Worm (Caenorhabditis elegans) whole organism, mixed stage, embryonic: ENCODE data around the gene lgc-27.
A peak's percentile ranks its signal among the peaks of the same experiment; 100 is the strongest.

ENCODE experiments used
- M03D4.4 ChIP-seq: sonication (generic microtip); optimal IDR thresholded peaks from 2 replicates; lab custom pipeline; 2017; ENCODE audit warnings: mild to moderate bottlenecking, missing genetic modification characterization, missing compliant biosample characterization
- ceh-43 ChIP-seq: fragments of 200-800 bp; sonication (Bioruptor generic); optimal IDR thresholded peaks from 2 replicates; lab custom pipeline; 2018; ENCODE audit warnings: mild to moderate bottlenecking, missing genetic modification characterization, moderate library complexity, missing compliant biosample characterization
- ces-1 ChIP-seq: fragments of 150-350 bp; optimal IDR thresholded peaks from 2 replicates; lab custom pipeline; 2014; ENCODE audit warnings: missing biosample characterization, missing genetic modification reagents, missing genetic modification characterization
- cnd-1 ChIP-seq: fragments of 200-800 bp; sonication (Bioruptor generic); optimal IDR thresholded peaks from 2 replicates; lab custom pipeline; 2018; ENCODE audit warnings: mild to moderate bottlenecking, missing genetic modification characterization, missing compliant biosample characterization
- drap-1 ChIP-seq: fragments of 200-800 bp; sonication (Bioruptor generic); optimal IDR thresholded peaks from 3 replicates; lab custom pipeline; 2018; ENCODE audit warnings: mild to moderate bottlenecking, missing genetic modification characterization, missing compliant biosample characterization
- elt-1 ChIP-seq: sonication (generic microtip); optimal IDR thresholded peaks from 2 replicates; lab custom pipeline; 2017; ENCODE audit warnings: missing genetic modification characterization, mild to moderate bottlenecking, missing compliant biosample characterization, antibody characterized with exemption, moderate library complexity, borderline replicate concordance; ENCODE audit not compliant: insufficient read depth
- ham-2 ChIP-seq: fragments of 200-800 bp; sonication (Bioruptor generic); optimal IDR thresholded peaks from 2 replicates; lab custom pipeline; 2018; ENCODE audit warnings: mild to moderate bottlenecking, missing genetic modification characterization, missing compliant biosample characterization
- hlh-1 ChIP-seq: fragments of 150-350 bp; optimal IDR thresholded peaks from 2 replicates; lab custom pipeline; 2014; ENCODE audit warnings: missing biosample characterization, missing genetic modification reagents, missing genetic modification characterization
- lin-13 ChIP-seq: fragments of 150-350 bp; optimal IDR thresholded peaks from 2 replicates; lab custom pipeline; 2014; ENCODE audit warnings: missing biosample characterization, missing genetic modification characterization
- lsy-2 ChIP-seq: fragments of 150-350 bp; optimal IDR thresholded peaks from 2 replicates; lab custom pipeline; 2014; ENCODE audit warnings: missing biosample characterization, missing genetic modification characterization
- mep-1 ChIP-seq: fragments of 150-350 bp; optimal IDR thresholded peaks from 2 replicates; lab custom pipeline; 2017; ENCODE audit warnings: missing biosample characterization, missing genetic modification reagents, missing genetic modification characterization, inconsistent platforms
- mls-2 ChIP-seq: sonication (generic microtip); optimal IDR thresholded peaks from 2 replicates; lab custom pipeline; 2016; ENCODE audit warnings: mild to moderate bottlenecking, missing genetic modification characterization, moderate library complexity, missing compliant biosample characterization
- nhr-237 ChIP-seq: fragments of 150-350 bp; optimal IDR thresholded peaks from 2 replicates; lab custom pipeline; 2014; ENCODE audit warnings: missing biosample characterization, missing genetic modification characterization
- sptf-1 ChIP-seq: sonication (generic microtip); optimal IDR thresholded peaks from 2 replicates; lab custom pipeline; 2017; ENCODE audit warnings: mild to moderate bottlenecking, missing genetic modification characterization, moderate library complexity, missing compliant biosample characterization
- unc-120 ChIP-seq: sonication (generic microtip); optimal IDR thresholded peaks from 2 replicates; lab custom pipeline; 2017; ENCODE audit warnings: missing genetic modification characterization, missing compliant biosample characterization; ENCODE audit not compliant: poor library complexity, severe bottlenecking
- ztf-11 ChIP-seq: fragments of 150-350 bp; optimal IDR thresholded peaks from 2 replicates; lab custom pipeline; 2014; ENCODE audit warnings: missing biosample characterization, missing genetic modification characterization

lgc-27 gene

ce11 chrII:4701482-4702119 is 52.7 kb downstream of the lgc-27 start, which contains the start of gene unc-85:
TSS of gene unc-85 (plus strand) at chrII:4702069.
- TF ChIP-seq elt-1 (peak; percentile 6), M03D4.4 (tag; lab: Kevin White, UChicago) (peak; percentile 57), lsy-2 (peak; percentile 67), hlh-1 (tag; lab: Kevin White, UChicago) (peak; percentile 6), ham-2 (GFP tag; lab: Kevin White, UChicago) (peak; percentile 48), mep-1 (tag; lab: Kevin White, UChicago) (peak; percentile 70), ceh-43 (GFP tag; lab: Kevin White, UChicago) (peak; percentile 66), drap-1 (GFP tag; lab: Kevin White, UChicago) (peak; percentile 68), lin-13 (tag; lab: Kevin White, UChicago) (peak; percentile 12), ztf-11 (tag; lab: Kevin White, UChicago) (peak; percentile 29), nhr-237 (tag; lab: Kevin White, UChicago) (peak; percentile 60), sptf-1 (tag; lab: Kevin White, UChicago) (peak; percentile 87), ces-1 (GFP tag; lab: Kevin White, UChicago) (peak; percentile 48), cnd-1 (peak; percentile 48), unc-120 (peak; percentile 68), mls-2 (peak; percentile 77)
